Fruit fly (Drosophila melanogaster) whole organism, pupa: ENCODE data around the gene JMJD7.
A peak's percentile ranks its signal among the peaks of the same experiment; 100 is the strongest.

Source experiments
- CG10348 ChIP-seq: fragments of 200-800 bp; sonication (Bioruptor generic); IDR thresholded peaks from 2 replicates; pipeline ENCODE4 v1.3.6; 2022; ENCODE audit warnings: missing biosample characterization, missing genetic modification characterization
- CG12605 ChIP-seq: fragments of 200-800 bp; sonication (Bioruptor generic); IDR thresholded peaks from 2 replicates; pipeline ENCODE4 v1.3.6; 2022; ENCODE audit warnings: missing biosample characterization, missing genetic modification characterization
- CG17806 ChIP-seq: fragments of 200-800 bp; sonication (Bioruptor generic); optimal IDR thresholded peaks from 2 replicates; lab custom pipeline; 2018; ENCODE audit warnings: missing biosample characterization, mild to moderate bottlenecking, missing genetic modification characterization, moderate library complexity
- CG32121 ChIP-seq: fragments of 200-800 bp; sonication (Bioruptor generic); IDR thresholded peaks from 2 replicates; pipeline ENCODE4 v1.3.6; 2022; ENCODE audit warnings: missing biosample characterization, missing genetic modification characterization
- CG4496 ChIP-seq: fragments of 200-800 bp; sonication (Bioruptor generic); IDR thresholded peaks from 3 replicates; pipeline ENCODE4 v1.3.6; 2022; ENCODE audit warnings: missing biosample characterization, missing genetic modification characterization
- CG8159 ChIP-seq: fragments of 200-800 bp; sonication (Bioruptor generic); optimal IDR thresholded peaks from 3 replicates; lab custom pipeline; 2018; ENCODE audit warnings: missing biosample characterization, mild to moderate bottlenecking, missing genetic modification characterization, moderate library complexity
- CG9948 ChIP-seq: fragments of 200-800 bp; sonication (Bioruptor generic); optimal IDR thresholded peaks from 2 replicates; lab custom pipeline; 2018; ENCODE audit warnings: missing biosample characterization, mild to moderate bottlenecking, missing genetic modification characterization, moderate library complexity
- Ets98B ChIP-seq: fragments of 200-800 bp; sonication (Bioruptor generic); IDR thresholded peaks from 2 replicates; pipeline ENCODE4 v1.3.6; 2022; ENCODE audit warnings: missing biosample characterization, missing genetic modification characterization
- Pif1A ChIP-seq: fragments of 200-800 bp; sonication (Bioruptor generic); optimal IDR thresholded peaks from 3 replicates; lab custom pipeline; 2016; ENCODE audit warnings: missing biosample characterization, missing genetic modification characterization
- Pif1B ChIP-seq: fragments of 200-800 bp; sonication (Bioruptor generic); optimal IDR thresholded peaks from 3 replicates; lab custom pipeline; 2016; ENCODE audit warnings: missing biosample characterization, missing genetic modification characterization
- fd96Ca ChIP-seq: fragments of 200-800 bp; sonication (Bioruptor generic); IDR thresholded peaks from 3 replicates; pipeline ENCODE4 v1.3.6; 2022; ENCODE audit warnings: missing biosample characterization, missing genetic modification characterization
- gl ChIP-seq: fragments of 200-800 bp; sonication (Bioruptor generic); optimal IDR thresholded peaks from 2 replicates; lab custom pipeline; 2018; ENCODE audit warnings: missing biosample characterization, mild to moderate bottlenecking, missing genetic modification characterization
- rn ChIP-seq: fragments of 200-800 bp; sonication (Bioruptor generic); IDR thresholded peaks from 2 replicates; pipeline ENCODE4 v1.3.6; 2022; ENCODE audit warnings: missing biosample characterization, missing genetic modification characterization

- no peak for TF ChIP-seq CG32121 (GFP tag; lab: Robert Waterston, UW)
- TF ChIP-seq Pif1B (GFP tag; lab: Kevin White, UChicago): no peak
- no peak for TF ChIP-seq rn (GFP tag; lab: Robert Waterston, UW)
- no peak for TF ChIP-seq CG12605 (GFP tag; lab: Robert Waterston, UW)
- TF ChIP-seq CG17806: no peak
- TF ChIP-seq CG8159 (tag; lab: Kevin White, UChicago): peak; percentile 20
- TF ChIP-seq fd96Ca (GFP tag; lab: Robert Waterston, UW): no peak
- no peak for TF ChIP-seq gl (tag; lab: Kevin White, UChicago)
- peak; percentile 69 for TF ChIP-seq CG4496
- TF ChIP-seq Pif1A (GFP tag; lab: Kevin White, UChicago): no peak
- TF ChIP-seq CG9948 (tag; lab: Kevin White, UChicago): no peak
- TF ChIP-seq Ets98B (GFP tag; lab: Robert Waterston, UW): no peak
- TF ChIP-seq CG10348 (GFP tag; lab: Robert Waterston, UW): no peak
Observed at dm6 chr3L:13403141-13403867, 46.8 kb downstream of the JMJD7 start.
